Worm (Caenorhabditis elegans) whole organism, L4 larva: ENCODE results near the gene fipr-27.
"Not testable (repeated sequence)": the region's sequence is repeated elsewhere in the genome, so short reads cannot be mapped to it uniquely, and the experiment has no call there.

Experiments
- Y48G9A.11 ChIP-seq: fragments of 200-800 bp; sonication (Bioruptor generic); IDR thresholded peaks from 2 replicates; pipeline ENCODE4 v1.3.6; 2022; ENCODE audit warnings: missing genetic modification reagents, missing genetic modification characterization, missing compliant biosample characterization
- ZK337.2 ChIP-seq: fragments of 200-800 bp; sonication (Bioruptor generic); IDR thresholded peaks from 2 replicates; pipeline ENCODE4 v1.3.6; 2022; ENCODE audit warnings: missing genetic modification reagents, missing genetic modification characterization, missing compliant biosample characterization
- aly-2 ChIP-seq: sonication (generic microtip); optimal IDR thresholded peaks from 2 replicates; lab custom pipeline; 2018; ENCODE audit warnings: missing biosample characterization, missing genetic modification characterization
- ama-1 ChIP-seq: fragments of 150-350 bp; optimal IDR thresholded peaks from 2 replicates; lab custom pipeline; 2014; ENCODE audit warnings: inconsistent platforms, mixed read lengths
- ces-1 ChIP-seq: fragments of 150-350 bp; sonication (generic microtip); optimal IDR thresholded peaks from 4 replicates; lab custom pipeline; 2014; ENCODE audit warnings: missing biosample characterization, missing genetic modification reagents, missing genetic modification characterization
- cey-2 ChIP-seq: sonication (generic microtip); optimal IDR thresholded peaks from 3 replicates; lab custom pipeline; 2017; ENCODE audit warnings: missing genetic modification characterization, mild to moderate bottlenecking, missing compliant biosample characterization, antibody characterized with exemption, borderline replicate concordance; ENCODE audit not compliant: insufficient read depth
- lin-13 ChIP-seq: fragments of 150-350 bp; optimal IDR thresholded peaks from 2 replicates; lab custom pipeline; 2014; ENCODE audit warnings: missing biosample characterization, missing genetic modification reagents, missing genetic modification characterization
- mdl-1 ChIP-seq, 2 experiments: fragments of 150-350 bp in 1 of 2; sonication (generic microtip) in 1 of 2; optimal IDR thresholded peaks; 2 replicates each; lab custom pipeline; 2014 to 2017; ENCODE audit warnings: missing biosample characterization in 2 of 2, missing genetic modification characterization in 2 of 2
- nhr-41 ChIP-seq: fragments of 200-800 bp; sonication (Bioruptor generic); IDR thresholded peaks from 2 replicates; pipeline ENCODE4 v1.3.6; 2022; ENCODE audit warnings: missing genetic modification reagents, missing genetic modification characterization, missing compliant biosample characterization
- nhr-76 ChIP-seq: fragments of 150-350 bp; optimal IDR thresholded peaks from 2 replicates; lab custom pipeline; 2014; ENCODE audit warnings: missing biosample characterization, missing genetic modification characterization
- snpc-4 ChIP-seq: fragments of 150-350 bp; optimal IDR thresholded peaks from 2 replicates; lab custom pipeline; 2014; ENCODE audit warnings: missing biosample characterization, missing genetic modification characterization

ce11 chrIV:16655783-16656182 lies 25.1 kb downstream of the fipr-27 start, which contains the start of gene set-26:
- not testable (repeated sequence) for TF ChIP-seq cey-2; aly-2; ZK337.2 (GFP tag; lab: Robert Waterston, UW); nhr-41 (GFP tag; lab: Robert Waterston, UW); mdl-1 (tag; optimal IDR thresholded peaks at IDR 0.05; lab: Kevin White, UChicago); nhr-76 (tag; lab: Kevin White, UChicago); snpc-4; Y48G9A.11 (GFP tag; lab: Robert Waterston, UW); ces-1 (GFP tag; lab: Kevin White, UChicago); ama-1 (lab: Kevin White, UChicago); lin-13 (GFP tag; lab: Kevin White, UChicago)
